Worm (Caenorhabditis elegans): ENCODE data around the gene rps-9.

DNA sequence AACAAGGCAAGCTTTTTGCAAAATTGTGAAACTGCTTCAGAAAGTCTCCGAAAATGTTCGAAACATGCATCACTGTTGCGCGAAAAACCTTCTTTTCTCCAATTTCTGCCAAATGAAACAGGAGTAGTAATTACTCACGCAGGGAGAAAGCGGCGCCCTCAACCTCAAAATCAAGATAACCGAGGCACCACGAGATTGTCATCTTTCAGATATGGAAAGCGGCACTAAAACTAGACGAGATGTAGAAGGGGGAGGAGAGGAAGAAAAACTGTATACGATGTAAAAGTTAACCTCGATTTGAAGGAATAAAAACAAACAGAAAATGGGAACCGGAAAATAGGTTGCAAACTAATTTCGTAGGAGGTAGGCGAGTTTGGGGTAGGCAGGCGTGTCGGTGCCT lies 49.6 kb downstream of the rps-9 start:
- TF ChIP-seq ceh-30 (tag; optimal IDR thresholded peaks at IDR 0.05) (no peak), ceh-48 (tag; optimal IDR thresholded peaks at IDR 0.05) (no peak), ceh-9 (tag; optimal IDR thresholded peaks at IDR 0.05) (no peak), elt-2 (tag; optimal IDR thresholded peaks at IDR 0.05) (no peak), ama-1 (optimal IDR thresholded peaks at IDR 0.05) (no peak), sdc-2 (tag; optimal IDR thresholded peaks at IDR 0.05) (no peak)
